Worm (Caenorhabditis elegans): ENCODE data around the gene C36A4.4.

The C36A4.4 gene

ce11 chrIII:3874895-3875294 is 31.5 kb upstream of the C36A4.4 start:
- no peak for TF ChIP-seq nhr-237 (tag; optimal IDR thresholded peaks at IDR 0.05)
- no peak for TF ChIP-seq mep-1 (tag; optimal IDR thresholded peaks at IDR 0.05)
- no peak for TF ChIP-seq nhr-12 (tag; optimal IDR thresholded peaks at IDR 0.05)
- TF ChIP-seq ham-2 (GFP tag; optimal IDR thresholded peaks at IDR 0.05): no peak
- TF ChIP-seq unc-39 (tag; optimal IDR thresholded peaks at IDR 0.05): no peak
- TF ChIP-seq ztf-11 (tag; optimal IDR thresholded peaks at IDR 0.05): no peak
- no peak for TF ChIP-seq pha-4 (tag; optimal IDR thresholded peaks at IDR 0.05)
- no peak for TF ChIP-seq zip-8 (tag; optimal IDR thresholded peaks at IDR 0.05)
- no peak for TF ChIP-seq sptf-1 (tag; optimal IDR thresholded peaks at IDR 0.05)
- TF ChIP-seq blmp-1 (tag; optimal IDR thresholded peaks at IDR 0.05): no peak
- no peak for TF ChIP-seq unc-120 (tag; optimal IDR thresholded peaks at IDR 0.05; ENCODE audit: poor library complexity, severe bottlenecking)

DNA sequence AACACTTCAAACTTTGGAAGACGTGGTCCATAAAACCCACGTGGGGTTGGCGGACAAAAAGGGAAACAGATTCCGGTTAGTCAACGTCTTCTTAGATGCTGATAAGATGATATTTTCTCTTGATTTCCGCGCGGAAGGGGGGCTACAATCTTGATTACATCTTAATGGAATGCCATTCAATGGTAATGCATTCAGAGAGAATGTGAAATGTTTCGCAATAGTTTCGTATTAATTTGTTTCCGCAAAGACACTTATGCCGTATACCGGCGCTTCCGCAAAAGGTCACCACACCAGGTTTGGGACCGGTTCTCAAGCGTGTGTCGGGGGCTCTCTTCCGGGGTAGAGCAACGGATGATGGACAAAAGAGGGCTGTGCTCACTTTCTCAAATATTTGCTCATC is 31.1 kb upstream of the C36A4.4 start:
- TF ChIP-seq elt-3 (tag; optimal IDR thresholded peaks at IDR 0.05) (peak; percentile 68), elt-1 (tag; optimal IDR thresholded peaks at IDR 0.05; ENCODE audit: borderline replicate concordance, insufficient read depth) (peak; percentile 43), ztf-11 (tag; optimal IDR thresholded peaks at IDR 0.05) (no peak)

DNA sequence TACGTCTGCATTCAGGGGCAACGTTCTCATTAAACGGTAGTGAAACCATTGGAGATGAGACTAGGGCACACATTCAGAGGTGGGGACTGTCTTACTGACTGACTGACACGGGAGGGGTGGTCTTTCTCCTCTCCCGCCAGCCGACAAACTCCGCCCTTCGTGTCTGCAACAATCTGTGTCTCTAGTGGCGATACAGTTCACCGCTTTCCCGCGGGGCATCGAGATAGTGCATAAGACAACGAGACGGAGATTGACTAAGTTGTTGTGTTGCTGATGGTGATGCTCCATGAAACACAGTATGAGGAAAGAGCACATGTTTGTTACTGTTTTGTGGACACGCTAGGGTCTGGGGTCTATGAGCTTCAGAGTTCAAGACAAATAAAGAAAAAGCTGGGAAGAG is 30.0 kb upstream of the C36A4.4 start:
- TF ChIP-seq pha-4 (tag; optimal IDR thresholded peaks at IDR 0.05) (peak; percentile 5), flh-1 (GFP tag; optimal IDR thresholded peaks at IDR 0.05) (no peak)

ce11 chrIII:3872978-3873377 is 29.6 kb upstream of the C36A4.4 start:
- no peak for TF ChIP-seq bed-3 (GFP tag; optimal IDR thresholded peaks at IDR 0.05)

DNA sequence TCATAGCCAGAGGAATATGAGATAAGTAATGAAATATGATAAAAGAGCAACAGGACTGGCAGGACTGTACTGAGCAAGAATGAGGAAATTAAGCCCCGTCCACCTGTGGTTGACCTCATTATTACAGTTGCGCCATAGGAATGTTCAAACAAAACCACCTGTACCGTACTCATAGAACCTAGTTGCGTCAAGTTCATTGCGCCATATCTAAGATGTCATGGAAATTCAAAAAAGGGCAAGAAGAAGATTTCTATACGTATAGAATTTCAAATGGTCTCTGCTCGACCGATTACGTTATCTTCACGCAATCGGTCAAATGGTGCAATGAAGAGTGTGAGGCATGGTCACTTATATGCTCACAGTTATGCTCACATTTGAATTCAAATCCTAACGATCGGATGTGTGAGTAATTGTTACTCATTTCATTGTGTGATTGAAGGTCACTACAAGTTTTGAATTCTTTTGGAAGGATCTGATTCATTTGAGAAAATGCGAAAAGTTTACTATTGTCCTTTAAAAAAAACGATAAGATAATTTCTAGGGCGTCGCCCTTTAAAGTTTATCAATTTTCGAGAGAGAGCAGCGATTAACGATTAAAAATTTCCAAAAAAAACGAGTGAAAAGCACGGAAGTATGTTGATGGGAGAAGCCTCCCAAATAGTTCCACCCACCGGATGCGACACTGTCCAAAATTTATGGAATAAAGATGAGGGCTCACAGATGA is 28.5 kb upstream of the C36A4.4 start:
- TF ChIP-seq unc-39 (tag; optimal IDR thresholded peaks at IDR 0.05): no peak
- peak; percentile 79 for TF ChIP-seq zip-8 (tag; optimal IDR thresholded peaks at IDR 0.05)
- TF ChIP-seq nhr-2 (tag; optimal IDR thresholded peaks at IDR 0.05): peak; percentile 100

DNA sequence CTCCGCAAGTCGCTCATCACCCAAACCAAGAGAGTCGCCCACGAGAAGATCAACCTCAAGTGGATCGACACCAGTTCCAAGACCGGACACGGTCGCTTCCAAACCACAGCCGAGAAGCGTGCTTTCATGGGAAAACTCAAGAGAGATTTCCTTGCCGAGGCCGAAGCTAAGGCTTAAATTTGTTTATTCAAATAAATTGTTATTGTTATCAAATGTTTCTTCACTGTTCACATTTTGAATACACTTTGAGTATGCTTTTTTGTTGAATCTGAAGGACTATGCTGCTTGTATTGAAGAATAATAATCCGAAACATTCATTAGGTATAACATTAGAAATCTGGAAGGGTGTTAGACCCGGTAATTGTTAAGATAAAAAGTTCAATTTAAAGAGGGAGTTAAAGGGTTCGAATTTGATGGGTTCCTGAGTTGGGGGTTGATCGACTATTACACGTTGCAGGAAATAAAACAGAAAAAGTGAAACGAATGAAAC is 25.9 kb upstream of the C36A4.4 start:
- peak; percentile 30 for TF ChIP-seq unc-39 (tag; optimal IDR thresholded peaks at IDR 0.05)
- no peak for TF ChIP-seq nhr-2 (tag; optimal IDR thresholded peaks at IDR 0.05)
- TF ChIP-seq drap-1 (GFP tag; optimal IDR thresholded peaks at IDR 0.05): no peak

- TF ChIP-seq unc-39 (tag; optimal IDR thresholded peaks at IDR 0.05): no peak
- TF ChIP-seq hlh-1 (tag; optimal IDR thresholded peaks at IDR 0.05): no peak
- TF ChIP-seq lin-32 (GFP tag; optimal IDR thresholded peaks at IDR 0.05): no peak
- TF ChIP-seq elt-1 (tag; optimal IDR thresholded peaks at IDR 0.05; ENCODE audit: borderline replicate concordance, insufficient read depth): no peak
- TF ChIP-seq lin-13 (tag; optimal IDR thresholded peaks at IDR 0.05): no peak
- no peak for TF ChIP-seq M03D4.4 (tag; optimal IDR thresholded peaks at IDR 0.05)
- no peak for TF ChIP-seq unc-120 (tag; optimal IDR thresholded peaks at IDR 0.05; ENCODE audit: poor library complexity, severe bottlenecking)
- no peak for TF ChIP-seq mls-2 (tag; optimal IDR thresholded peaks at IDR 0.05)
- no peak for TF ChIP-seq mep-1 (tag; optimal IDR thresholded peaks at IDR 0.05)
- no peak for TF ChIP-seq sptf-1 (tag; optimal IDR thresholded peaks at IDR 0.05)
- no peak for TF ChIP-seq bed-3 (GFP tag; optimal IDR thresholded peaks at IDR 0.05)
- TF ChIP-seq pha-4 (tag; optimal IDR thresholded peaks at IDR 0.05): no peak
- no peak for TF ChIP-seq drap-1 (GFP tag; optimal IDR thresholded peaks at IDR 0.05)
- TF ChIP-seq zip-8 (tag; optimal IDR thresholded peaks at IDR 0.05): no peak
- no peak for TF ChIP-seq ceh-39 (tag; optimal IDR thresholded peaks at IDR 0.05)
- no peak for TF ChIP-seq nhr-2 (tag; optimal IDR thresholded peaks at IDR 0.05)
- TF ChIP-seq snpc-4 (tag; optimal IDR thresholded peaks at IDR 0.05): no peak
- TF ChIP-seq ham-2 (GFP tag; optimal IDR thresholded peaks at IDR 0.05): no peak
- TF ChIP-seq lsy-2 (tag; optimal IDR thresholded peaks at IDR 0.05): no peak
- TF ChIP-seq ceh-43 (GFP tag; optimal IDR thresholded peaks at IDR 0.05): no peak
Measured at ce11 chrIII:3867937-3868929, 24.8 kb upstream of the C36A4.4 start.

Measured in whole organism, mixed stage, embryonic.